Worm (Caenorhabditis elegans): ENCODE measurements around the gene F28E10.4.
A peak's percentile ranks its signal among the peaks of the same experiment; 100 is the strongest.

F28E10.4 gene

ce11 chrIV:4567343-4567742 lies at the start of gene F28E10.4:
TSS of gene F28E10.4 (minus strand) at chrIV:4567443.
- TF ChIP-seq jun-1 (tag; optimal IDR thresholded peaks at IDR 0.05) (no peak), egl-27 (tag; optimal IDR thresholded peaks at IDR 0.05) (no peak), nfya-1 (tag; optimal IDR thresholded peaks at IDR 0.05; ENCODE audit: insufficient read depth) (no peak), elt-1 (tag; optimal IDR thresholded peaks at IDR 0.05) (no peak), lin-39 (tag; optimal IDR thresholded peaks at IDR 0.05) (no peak), ztf-4 (tag; optimal IDR thresholded peaks at IDR 0.05) (no peak), ztf-11 (tag; optimal IDR thresholded peaks at IDR 0.05) (no peak)

- TF ChIP-seq mml-1 (tag; optimal IDR thresholded peaks at IDR 0.05) (no peak), elt-2 (tag; optimal IDR thresholded peaks at IDR 0.05) (no peak), elt-3 (tag; optimal IDR thresholded peaks at IDR 0.05) (no peak), nhr-11 (tag; optimal IDR thresholded peaks at IDR 0.05) (peak; percentile 17), nhr-77 (tag; optimal IDR thresholded peaks at IDR 0.05) (no peak)
Observed at ce11 chrIV:4613516-4613915, 46.3 kb upstream of the F28E10.4 start.

- no peak for TF ChIP-seq fos-1 (tag; optimal IDR thresholded peaks at IDR 0.05)
- TF ChIP-seq ceh-28 (tag; optimal IDR thresholded peaks at IDR 0.05): no peak
- no peak for TF ChIP-seq sea-2 (GFP tag; optimal IDR thresholded peaks at IDR 0.05)
- TF ChIP-seq ama-1 (optimal IDR thresholded peaks at IDR 0.05): no peak
- no peak for TF ChIP-seq egl-5 (tag; optimal IDR thresholded peaks at IDR 0.05)
- TF ChIP-seq snpc-4 (tag; optimal IDR thresholded peaks at IDR 0.05): no peak
- TF ChIP-seq daf-12 (tag; optimal IDR thresholded peaks at IDR 0.05): no peak
- TF ChIP-seq ZK546.5 (tag; optimal IDR thresholded peaks at IDR 0.05): no peak
- TF ChIP-seq nhr-76 (tag; optimal IDR thresholded peaks at IDR 0.05): no peak
- no peak for TF ChIP-seq elt-3 (tag; optimal IDR thresholded peaks at IDR 0.05)
- TF ChIP-seq tbx-2 (tag; optimal IDR thresholded peaks at IDR 0.05): no peak
Observed at ce11 chrIV:4612597-4612996, 45.4 kb upstream of the F28E10.4 start.

- no peak for TF ChIP-seq fkh-10 (GFP tag; optimal IDR thresholded peaks at IDR 0.05)
- TF ChIP-seq unc-39 (tag; optimal IDR thresholded peaks at IDR 0.05): no peak
- TF ChIP-seq pqm-1 (tag; optimal IDR thresholded peaks at IDR 0.05): no peak
- TF ChIP-seq tbx-2 (tag; optimal IDR thresholded peaks at IDR 0.05): no peak
- no peak for TF ChIP-seq ceh-16 (tag; optimal IDR thresholded peaks at IDR 0.05)
- no peak for TF ChIP-seq nhr-77 (tag; optimal IDR thresholded peaks at IDR 0.05)
- no peak for TF ChIP-seq egl-5 (tag; optimal IDR thresholded peaks at IDR 0.05)
- TF ChIP-seq unc-62 (GFP tag; optimal IDR thresholded peaks at IDR 0.05): no peak
Observed at ce11 chrIV:4611740-4612139, 44.5 kb upstream of the F28E10.4 start.

- TF ChIP-seq fkh-2 (tag; optimal IDR thresholded peaks at IDR 0.05) (no peak), nhr-43 (tag; optimal IDR thresholded peaks at IDR 0.05; ENCODE audit: poor library complexity, severe bottlenecking) (no peak), ZK546.5 (tag; optimal IDR thresholded peaks at IDR 0.05) (no peak), egl-5 (tag; optimal IDR thresholded peaks at IDR 0.05) (no peak), lin-39 (tag; optimal IDR thresholded peaks at IDR 0.05) (no peak), ceh-9 (tag; optimal IDR thresholded peaks at IDR 0.05) (no peak), ztf-4 (tag; optimal IDR thresholded peaks at IDR 0.05) (no peak), ama-1 (optimal IDR thresholded peaks at IDR 0.05) (no peak), lin-15B (tag; optimal IDR thresholded peaks at IDR 0.05) (no peak), nhr-12 (tag; optimal IDR thresholded peaks at IDR 0.05) (no peak)
Observed at ce11 chrIV:4609568-4609967, 42.3 kb upstream of the F28E10.4 start, which contains the start of gene col-110. TSS of gene col-110 (minus strand) at chrIV:4609668.

ce11 chrIV:4608661-4609060 lies 41.4 kb upstream of the F28E10.4 start:
- TF ChIP-seq tbx-2 (tag; optimal IDR thresholded peaks at IDR 0.05) (no peak), nhr-11 (tag; optimal IDR thresholded peaks at IDR 0.05) (no peak), nfya-1 (tag; optimal IDR thresholded peaks at IDR 0.05; ENCODE audit: insufficient read depth) (no peak), ceh-9 (tag; optimal IDR thresholded peaks at IDR 0.05) (no peak), nhr-12 (tag; optimal IDR thresholded peaks at IDR 0.05) (no peak), hmg-11 (tag; optimal IDR thresholded peaks at IDR 0.05) (no peak), unc-39 (tag; optimal IDR thresholded peaks at IDR 0.05) (no peak), nhr-25 (tag; optimal IDR thresholded peaks at IDR 0.05) (no peak), nhr-77 (tag; optimal IDR thresholded peaks at IDR 0.05) (no peak), daf-12 (tag; optimal IDR thresholded peaks at IDR 0.05) (no peak), fkh-10 (GFP tag; optimal IDR thresholded peaks at IDR 0.05) (no peak), nhr-28 (tag; optimal IDR thresholded peaks at IDR 0.05) (no peak), pqm-1 (tag; optimal IDR thresholded peaks at IDR 0.05) (no peak), lsy-12 (tag; optimal IDR thresholded peaks at IDR 0.05) (no peak), ztf-11 (tag; optimal IDR thresholded peaks at IDR 0.05) (no peak), aly-2 (tag; optimal IDR thresholded peaks at IDR 0.05) (no peak), lin-15B (tag; optimal IDR thresholded peaks at IDR 0.05) (no peak), R02D3.7 (tag; optimal IDR thresholded peaks at IDR 0.05) (no peak), skn-1 (tag; optimal IDR thresholded peaks at IDR 0.05) (no peak), unc-62 (GFP tag; optimal IDR thresholded peaks at IDR 0.05) (no peak)

Measured in whole organism, L3 larva.